Worm (Caenorhabditis elegans) whole organism, L1 larva: Measurements from ENCODE around the gene tmem-135.

Source experiments
- C16A3.4 ChIP-seq: fragments of 150-350 bp; optimal IDR thresholded peaks from 2 replicates; lab custom pipeline; 2014; ENCODE audit warnings: missing biosample characterization, missing genetic modification characterization
- C34B4.2 ChIP-seq: sonication (generic microtip); optimal IDR thresholded peaks from 2 replicates; lab custom pipeline; 2017; ENCODE audit warnings: mild to moderate bottlenecking, missing genetic modification characterization, missing compliant biosample characterization
- alr-1 ChIP-seq: fragments of 200-800 bp; sonication (Bioruptor generic); optimal IDR thresholded peaks from 2 replicates; lab custom pipeline; 2018; ENCODE audit warnings: borderline replicate concordance, mild to moderate bottlenecking, missing genetic modification characterization, missing compliant biosample characterization
- blmp-1 ChIP-seq: fragments of 150-350 bp; optimal IDR thresholded peaks from 2 replicates; lab custom pipeline; 2014; ENCODE audit warnings: missing biosample characterization, missing genetic modification characterization
- ceh-90 ChIP-seq: sonication (generic microtip); optimal IDR thresholded peaks from 2 replicates; lab custom pipeline; 2016; ENCODE audit warnings: missing genetic modification characterization, missing compliant biosample characterization
- ces-1 ChIP-seq: fragments of 150-350 bp; optimal IDR thresholded peaks from 2 replicates; lab custom pipeline; 2014; ENCODE audit warnings: missing biosample characterization, missing genetic modification reagents, missing genetic modification characterization
- dpl-1 ChIP-seq, 3 experiments: fragments of 150-350 bp in 2 of 3; sonication (generic microtip) in 1 of 3; optimal IDR thresholded peaks; 2 replicates each; lab custom pipeline; 2014 to 2017; ENCODE audit warnings: missing biosample characterization in 3 of 3, missing genetic modification characterization in 3 of 3, missing genetic modification reagents in 3 of 3
- efl-3 ChIP-seq: fragments of 200-800 bp; sonication (Bioruptor generic); optimal IDR thresholded peaks from 2 replicates; lab custom pipeline; 2018; ENCODE audit warnings: mild to moderate bottlenecking, missing genetic modification characterization, missing compliant biosample characterization
- elt-2 ChIP-seq: sonication (generic microtip); optimal IDR thresholded peaks from 2 replicates; lab custom pipeline; 2016; ENCODE audit warnings: missing genetic modification characterization, mild to moderate bottlenecking, inconsistent platforms, missing compliant biosample characterization, missing genetic modification reagents
- elt-3 ChIP-seq, 6 experiments: fragments of 150-350 bp in 1 of 6; sonication (generic microtip); optimal IDR thresholded peaks; 2 replicates each; lab custom pipeline; 2017 to 2018; ENCODE audit warnings: missing biosample characterization in 6 of 6, missing genetic modification characterization in 6 of 6, inconsistent platforms in 1 of 6
- fkh-8 ChIP-seq: sonication (generic microtip); optimal IDR thresholded peaks from 2 replicates; lab custom pipeline; 2016; ENCODE audit warnings: mild to moderate bottlenecking, missing genetic modification characterization, missing compliant biosample characterization
- fos-1 ChIP-seq: fragments of 150-350 bp; optimal IDR thresholded peaks from 2 replicates; lab custom pipeline; 2014; ENCODE audit warnings: missing biosample characterization, missing genetic modification characterization
- grh-1 ChIP-seq: fragments of 200-800 bp; sonication (Bioruptor generic); IDR thresholded peaks from 2 replicates; pipeline ENCODE4 v1.3.6; 2022; ENCODE audit warnings: missing genetic modification reagents, missing genetic modification characterization, missing compliant biosample characterization
- hlh-17 ChIP-seq: fragments of 200-800 bp; sonication (Bioruptor generic); optimal IDR thresholded peaks from 2 replicates; lab custom pipeline; 2018; ENCODE audit warnings: missing genetic modification characterization, mild to moderate bottlenecking, missing compliant biosample characterization, moderate library complexity, borderline replicate concordance
- hlh-4 ChIP-seq: sonication (generic microtip); optimal IDR thresholded peaks from 2 replicates; lab custom pipeline; 2016; ENCODE audit warnings: mild to moderate bottlenecking, missing genetic modification characterization, missing compliant biosample characterization
- irx-1 ChIP-seq: sonication (generic microtip); optimal IDR thresholded peaks from 2 replicates; lab custom pipeline; 2016; ENCODE audit warnings: missing genetic modification characterization, missing compliant biosample characterization
- jun-1 ChIP-seq: fragments of 150-350 bp; optimal IDR thresholded peaks from 2 replicates; lab custom pipeline; 2014; ENCODE audit warnings: missing biosample characterization, missing genetic modification reagents, missing genetic modification characterization
- lin-14 ChIP-seq: fragments of 200-800 bp; sonication (Bioruptor generic); optimal IDR thresholded peaks from 2 replicates; lab custom pipeline; 2018; ENCODE audit warnings: mild to moderate bottlenecking, missing genetic modification characterization, moderate library complexity, missing compliant biosample characterization
- mab-9 ChIP-seq: fragments of 200-800 bp; sonication (Bioruptor generic); IDR thresholded peaks from 2 replicates; pipeline ENCODE4 v1.3.6; 2022; ENCODE audit warnings: missing genetic modification reagents, missing genetic modification characterization, missing compliant biosample characterization
- mdl-1 ChIP-seq, 2 experiments: fragments of 150-350 bp; optimal IDR thresholded peaks; 2 replicates each; lab custom pipeline; 2014 to 2017; ENCODE audit warnings: missing biosample characterization in 2 of 2, missing genetic modification characterization in 2 of 2, inconsistent platforms in 1 of 2
- nhr-11 ChIP-seq: fragments of 150-350 bp; optimal IDR thresholded peaks from 2 replicates; lab custom pipeline; 2014; ENCODE audit warnings: missing biosample characterization, missing genetic modification characterization
- nhr-12 ChIP-seq: sonication (generic microtip); optimal IDR thresholded peaks from 2 replicates; lab custom pipeline; 2017; ENCODE audit warnings: missing biosample characterization, missing genetic modification characterization
- nhr-20 ChIP-seq: sonication (generic microtip); optimal IDR thresholded peaks from 2 replicates; lab custom pipeline; 2016; ENCODE audit warnings: mild to moderate bottlenecking, missing genetic modification characterization, missing compliant biosample characterization
- nhr-237 ChIP-seq: fragments of 150-350 bp; optimal IDR thresholded peaks from 2 replicates; lab custom pipeline; 2014; ENCODE audit warnings: missing biosample characterization, missing genetic modification characterization
- nhr-47 ChIP-seq: sonication (generic microtip); optimal IDR thresholded peaks from 2 replicates; lab custom pipeline; 2016; ENCODE audit warnings: mild to moderate bottlenecking, missing genetic modification characterization, moderate library complexity, missing compliant biosample characterization
- nhr-71 ChIP-seq: sonication (generic microtip); optimal IDR thresholded peaks from 2 replicates; lab custom pipeline; 2016; ENCODE audit warnings: mild to moderate bottlenecking, missing genetic modification characterization, moderate library complexity, missing compliant biosample characterization
- nhr-76 ChIP-seq: sonication (generic microtip); optimal IDR thresholded peaks from 2 replicates; lab custom pipeline; 2017; ENCODE audit warnings: missing biosample characterization, missing genetic modification characterization
- nhr-77 ChIP-seq: fragments of 150-350 bp; optimal IDR thresholded peaks from 2 replicates; lab custom pipeline; 2014; ENCODE audit warnings: missing biosample characterization, missing genetic modification characterization
- nhr-84 ChIP-seq: sonication (generic microtip); optimal IDR thresholded peaks from 2 replicates; lab custom pipeline; 2017; ENCODE audit warnings: missing biosample characterization, missing genetic modification characterization
- nhr-85 ChIP-seq: sonication (generic microtip); peaks from one replicate; lab custom pipeline; 2016; ENCODE audit warnings: missing genetic modification characterization, inconsistent platforms, missing compliant biosample characterization
- nhr-90 ChIP-seq: sonication (generic microtip); optimal IDR thresholded peaks from 2 replicates; lab custom pipeline; 2016; ENCODE audit warnings: mild to moderate bottlenecking, missing genetic modification characterization, missing compliant biosample characterization; ENCODE audit not compliant: poor library complexity
- pax-3 ChIP-seq: fragments of 200-800 bp; sonication (Bioruptor generic); optimal IDR thresholded peaks from 2 replicates; lab custom pipeline; 2018; ENCODE audit warnings: mild to moderate bottlenecking, missing genetic modification characterization, moderate library complexity, missing compliant biosample characterization
- skn-1 ChIP-seq: fragments of 150-350 bp; optimal IDR thresholded peaks from 2 replicates; lab custom pipeline; 2014; ENCODE audit warnings: missing biosample characterization, missing genetic modification characterization
- tbx-2 ChIP-seq: sonication (generic microtip); optimal IDR thresholded peaks from 2 replicates; lab custom pipeline; 2016; ENCODE audit warnings: missing genetic modification characterization, missing compliant biosample characterization
- unc-30 ChIP-seq: sonication (generic microtip); optimal IDR thresholded peaks from 2 replicates; lab custom pipeline; 2017; ENCODE audit warnings: missing biosample characterization, missing genetic modification characterization
- unc-98 ChIP-seq: fragments of 200-800 bp; sonication (Bioruptor generic); IDR thresholded peaks from 2 replicates; pipeline ENCODE4 v1.3.6; 2022; ENCODE audit warnings: missing genetic modification characterization, missing compliant biosample characterization
- vab-15 ChIP-seq: sonication (generic microtip); optimal IDR thresholded peaks from 2 replicates; lab custom pipeline; 2017; ENCODE audit warnings: missing genotype, mild to moderate bottlenecking, missing genetic modification characterization, missing compliant biosample characterization
- zag-1 ChIP-seq: fragments of 150-350 bp; optimal IDR thresholded peaks from 2 replicates; lab custom pipeline; 2014; ENCODE audit warnings: missing biosample characterization, missing genetic modification characterization
- zip-4 ChIP-seq: fragments of 200-800 bp; sonication (Bioruptor generic); optimal IDR thresholded peaks from 2 replicates; lab custom pipeline; 2018; ENCODE audit warnings: mild to moderate bottlenecking, missing genetic modification characterization, moderate library complexity, missing compliant biosample characterization

The tmem-135 gene

DNA sequence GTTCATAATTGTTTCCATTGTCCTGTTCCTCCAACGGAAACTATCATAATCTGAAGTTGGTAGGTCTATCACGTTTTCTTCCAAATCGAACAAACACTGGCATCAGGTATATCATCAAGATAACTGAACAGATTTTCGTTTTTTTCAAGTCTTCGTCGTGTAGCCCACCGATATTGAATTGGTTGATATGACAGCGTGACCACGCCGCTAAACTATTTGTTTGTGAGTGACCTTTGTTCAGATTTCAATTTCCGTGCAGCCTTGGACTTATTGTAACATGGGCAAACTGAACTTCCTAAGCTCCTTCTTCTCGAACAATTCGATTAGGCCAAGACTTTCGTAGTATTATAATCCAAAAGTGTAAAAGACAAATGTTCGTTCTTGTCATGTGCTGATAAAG lies 12.1 kb downstream of the tmem-135 start:
- TF ChIP-seq lin-14 (GFP tag; lab: Kevin White, UChicago): peak; percentile 23
- TF ChIP-seq elt-3 (tag; optimal IDR thresholded peaks at IDR 0.05; lab: Kevin White, UChicago): peak in 1 of 6 experiments; percentile 9
- no peak for TF ChIP-seq fos-1 (tag; lab: Kevin White, UChicago)

DNA sequence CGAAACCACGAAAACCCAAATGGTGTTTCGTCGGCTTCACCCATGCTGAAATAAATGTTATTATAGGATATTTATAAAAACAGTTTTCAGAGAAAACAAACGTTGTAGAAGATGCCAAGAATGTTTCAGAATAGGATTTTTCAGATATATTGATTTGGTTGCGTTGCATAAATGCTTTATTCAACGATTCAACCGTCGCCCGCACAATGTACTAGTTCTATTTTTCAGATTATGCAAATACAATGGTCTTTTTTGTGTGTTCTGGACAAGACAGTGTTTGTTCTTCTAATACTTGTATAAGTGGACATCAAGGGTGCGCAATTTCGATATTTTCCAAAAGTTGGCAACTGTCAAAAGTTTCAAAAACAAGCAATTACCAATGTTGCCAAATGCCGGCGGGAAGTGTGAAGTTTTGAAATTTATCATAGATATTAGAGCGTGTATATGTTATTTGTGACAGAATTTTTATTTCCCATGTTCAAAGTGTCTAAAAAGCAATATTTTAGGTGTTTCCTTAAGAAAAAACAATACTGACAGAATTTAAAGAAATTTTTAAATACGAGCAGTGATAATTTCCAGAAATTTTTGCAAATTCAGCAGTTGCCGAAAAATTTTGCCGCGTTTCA lies 17.8 kb downstream of the tmem-135 start, which contains the start of gene K02G10.5:
TSS of gene K02G10.5 (minus strand) at position 51 of the 626 bp plus-strand sequence.
- TF ChIP-seq hlh-4 (tag; lab: Kevin White, UChicago): no peak
- TF ChIP-seq mdl-1 (tag; optimal IDR thresholded peaks at IDR 0.05; lab: Kevin White, UChicago): no peak

ce11 chrX:4694611-4695370 lies 21.3 kb downstream of the tmem-135 start:
- TF ChIP-seq lin-14 (GFP tag; lab: Kevin White, UChicago): peak; percentile 21
- TF ChIP-seq jun-1 (tag; lab: Kevin White, UChicago): no peak
- no peak for TF ChIP-seq hlh-17 (GFP tag; lab: Kevin White, UChicago)
- no peak for TF ChIP-seq nhr-85 (tag; lab: Kevin White, UChicago)
- no peak for TF ChIP-seq hlh-4 (tag; lab: Kevin White, UChicago)
- TF ChIP-seq blmp-1: peak; percentile 66
- TF ChIP-seq C16A3.4 (tag; lab: Kevin White, UChicago): no peak

DNA sequence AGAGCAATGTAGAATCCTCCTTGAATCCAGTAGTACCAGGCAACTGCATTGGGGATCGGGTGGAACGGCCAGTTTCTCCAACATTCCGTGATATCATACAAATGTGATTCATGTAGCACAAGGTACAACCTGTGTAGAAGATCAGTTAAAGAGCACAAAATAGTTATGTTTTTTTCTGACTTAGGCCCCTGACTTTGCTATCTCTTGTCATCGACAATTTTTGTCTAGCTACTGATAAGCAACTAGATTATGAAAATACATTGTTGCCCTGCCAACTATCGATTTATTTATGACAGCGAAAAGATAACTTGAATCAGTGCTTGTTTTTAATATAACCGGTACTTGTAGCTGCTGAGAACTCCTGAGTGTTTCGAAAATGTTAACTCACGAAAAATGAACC lies 24.8 kb downstream of the tmem-135 start:
- TF ChIP-seq ceh-90 (tag; lab: Kevin White, UChicago): no peak
- no peak for TF ChIP-seq fkh-8 (tag; lab: Kevin White, UChicago)
- peak; percentile 82 for TF ChIP-seq elt-2
- TF ChIP-seq irx-1 (tag; lab: Kevin White, UChicago): no peak
- TF ChIP-seq nhr-90 (tag; lab: Kevin White, UChicago): peak; percentile 21
- no peak for TF ChIP-seq unc-30 (tag; lab: Kevin White, UChicago)
- peak; percentile 11 for TF ChIP-seq nhr-20 (tag; lab: Kevin White, UChicago)

DNA sequence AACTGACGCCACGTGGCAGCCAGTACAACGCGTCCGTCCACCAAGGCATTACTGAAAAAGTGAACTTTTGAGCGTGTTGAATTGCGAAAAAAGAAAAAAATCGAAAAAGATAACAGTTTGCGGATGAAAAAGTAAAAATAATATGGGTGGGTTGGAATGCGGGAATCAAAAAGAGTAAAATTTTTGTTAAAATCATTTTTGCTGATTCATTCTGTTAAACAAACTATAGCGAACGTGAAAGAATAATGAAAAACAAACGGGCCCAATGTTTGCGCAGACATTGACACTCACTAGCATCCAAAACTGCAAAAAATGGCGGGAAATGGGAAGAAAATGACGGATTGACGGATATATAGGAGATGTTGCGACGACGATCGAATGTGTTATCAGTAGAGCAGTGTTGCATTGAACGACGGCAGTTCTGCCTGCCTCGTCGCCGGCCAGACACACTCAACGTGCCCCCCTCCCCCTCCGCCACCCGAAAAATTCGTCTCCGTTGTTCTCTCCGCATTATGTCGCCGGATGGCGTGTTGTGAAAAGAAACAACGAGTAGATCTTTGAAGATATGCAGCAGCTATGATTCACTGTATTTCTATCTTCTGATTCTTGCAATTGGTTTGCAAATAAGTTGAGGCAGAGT lies 26.0 kb downstream of the tmem-135 start, which contains the start of gene hyl-2:
TSS of gene hyl-2 (minus strand) at position 51 of the 640 bp plus-strand sequence.
- TF ChIP-seq nhr-12 (tag; lab: Kevin White, UChicago): no peak
- peak; percentile 43 for TF ChIP-seq blmp-1
- no peak for TF ChIP-seq pax-3 (tag; lab: Kevin White, UChicago)
- TF ChIP-seq ces-1 (GFP tag; lab: Kevin White, UChicago): no peak
- TF ChIP-seq zip-4 (GFP tag; lab: Kevin White, UChicago): no peak
- TF ChIP-seq dpl-1 (GFP tag; optimal IDR thresholded peaks at IDR 0.05; lab: Kevin White, UChicago): peak in 2 of 3 experiments; percentile 6 to 37
- TF ChIP-seq unc-30 (tag; lab: Kevin White, UChicago): no peak
- TF ChIP-seq nhr-76: no peak
- no peak for TF ChIP-seq C34B4.2 (tag; lab: Kevin White, UChicago)
- no peak for TF ChIP-seq hlh-17 (GFP tag; lab: Kevin White, UChicago)
- TF ChIP-seq grh-1: no peak
- no peak for TF ChIP-seq hlh-4 (tag; lab: Kevin White, UChicago)
- no peak for TF ChIP-seq mab-9
- TF ChIP-seq fkh-8 (tag; lab: Kevin White, UChicago): peak; percentile 31
- no peak for TF ChIP-seq nhr-237 (tag; lab: Kevin White, UChicago)
- TF ChIP-seq unc-98 (GFP tag; lab: Robert Waterston, UW): no peak
- peak; percentile 22 for TF ChIP-seq tbx-2 (tag; lab: Kevin White, UChicago)
- peak in 2 of 6 experiments; percentile 1 to 66 for TF ChIP-seq elt-3 (tag; optimal IDR thresholded peaks at IDR 0.05; lab: Kevin White, UChicago)
- no peak for TF ChIP-seq vab-15 (tag; lab: Kevin White, UChicago)
- TF ChIP-seq nhr-71: peak; percentile 57
- no peak for TF ChIP-seq zag-1 (tag; lab: Kevin White, UChicago)
- no peak for TF ChIP-seq nhr-84 (tag; lab: Kevin White, UChicago)
- no peak for TF ChIP-seq jun-1 (tag; lab: Kevin White, UChicago)
- TF ChIP-seq nhr-47 (tag; lab: Kevin White, UChicago): peak; percentile 37
- TF ChIP-seq efl-3: no peak
- peak; percentile 93 for TF ChIP-seq lin-14 (GFP tag; lab: Kevin White, UChicago)
- no peak for TF ChIP-seq nhr-77 (tag; lab: Kevin White, UChicago)
- TF ChIP-seq alr-1 (tag; lab: Kevin White, UChicago): no peak
- TF ChIP-seq nhr-11 (tag; lab: Kevin White, UChicago): no peak
- TF ChIP-seq skn-1 (tag; lab: Kevin White, UChicago): no peak
